Fruit fly (Drosophila melanogaster) whole organism, embryonic: ENCODE data around the gene Ublcp1.

ENCODE experiments used
- CG10209 ChIP-seq: fragments of 200-800 bp; sonication (Bioruptor generic); optimal IDR thresholded peaks from 3 replicates; lab custom pipeline; 2017; ENCODE audit warnings: missing biosample characterization, mild to moderate bottlenecking, missing genetic modification characterization, missing genetic modification reagents
- CG10274 ChIP-seq: fragments of 200-800 bp; sonication (Bioruptor generic); optimal IDR thresholded peaks from 3 replicates; lab custom pipeline; 2017; ENCODE audit warnings: missing biosample characterization, mild to moderate bottlenecking, missing genetic modification characterization
- CG10431 ChIP-seq: fragments of 200-800 bp; sonication (Bioruptor generic); optimal IDR thresholded peaks from 3 replicates; lab custom pipeline; 2018; ENCODE audit warnings: missing biosample characterization, mild to moderate bottlenecking, missing genetic modification characterization
- CG13287 ChIP-seq: fragments of 200-800 bp; sonication (Bioruptor generic); IDR thresholded peaks from 2 replicates; pipeline ENCODE4 v1.3.6; 2022; ENCODE audit warnings: missing biosample characterization, missing genetic modification characterization; ENCODE audit not compliant: partially characterized antibody
- CG16863 ChIP-seq: fragments of 200-800 bp; sonication (Bioruptor generic); optimal IDR thresholded peaks from 3 replicates; lab custom pipeline; 2016; ENCODE audit warnings: missing biosample characterization, missing genetic modification characterization
- CG2199 ChIP-seq: fragments of 200-800 bp; sonication (Bioruptor generic); IDR thresholded peaks from 3 replicates; pipeline ENCODE4 v1.3.6; 2022; ENCODE audit warnings: missing biosample characterization, missing genetic modification characterization
- CG32532 ChIP-seq: fragments of 200-800 bp; sonication (Bioruptor generic); IDR thresholded peaks from 2 replicates; pipeline ENCODE4 v1.3.6; 2022; ENCODE audit warnings: missing biosample characterization, missing genetic modification characterization
- CG3281 ChIP-seq: fragments of 200-800 bp; sonication (Bioruptor generic); optimal IDR thresholded peaks from 3 replicates; lab custom pipeline; 2017; ENCODE audit warnings: missing biosample characterization, mild to moderate bottlenecking, missing genetic modification characterization
- CG4360 ChIP-seq: fragments of 200-800 bp; sonication (Bioruptor generic); IDR thresholded peaks from 2 replicates; pipeline ENCODE4 v1.3.6; 2022; ENCODE audit warnings: missing biosample characterization, missing genetic modification characterization
- CG4617 ChIP-seq: fragments of 200-800 bp; sonication (Bioruptor generic); optimal IDR thresholded peaks from 3 replicates; lab custom pipeline; 2016; ENCODE audit warnings: missing biosample characterization, missing genetic modification characterization, borderline replicate concordance
- CG6689 ChIP-seq: fragments of 200-800 bp; sonication (Bioruptor generic); IDR thresholded peaks from 2 replicates; pipeline ENCODE4 v1.3.6; 2022; ENCODE audit warnings: missing biosample characterization, missing genetic modification characterization
- CG6791 ChIP-seq: fragments of 200-800 bp; sonication (Bioruptor generic); IDR thresholded peaks from 3 replicates; pipeline ENCODE4 v1.3.6; 2022; ENCODE audit warnings: missing biosample characterization, missing genetic modification characterization; ENCODE audit not compliant: partially characterized antibody
- CG6854 ChIP-seq: fragments of 200-800 bp; sonication (Bioruptor generic); optimal IDR thresholded peaks from 3 replicates; lab custom pipeline; 2017; ENCODE audit warnings: missing biosample characterization, mild to moderate bottlenecking, missing genetic modification characterization
- CG8359 ChIP-seq: fragments of 200-800 bp; sonication (Bioruptor generic); optimal IDR thresholded peaks from 2 replicates; lab custom pipeline; 2017; ENCODE audit warnings: missing biosample characterization, mild to moderate bottlenecking, missing genetic modification characterization, borderline replicate concordance
- CG9437 ChIP-seq: fragments of 200-800 bp; sonication (Bioruptor generic); optimal IDR thresholded peaks from 2 replicates; lab custom pipeline; 2018; ENCODE audit warnings: missing biosample characterization, mild to moderate bottlenecking, missing genetic modification characterization
- Deaf1 ChIP-seq: fragments of 200-800 bp; optimal IDR thresholded peaks from 3 replicates; lab custom pipeline; 2019; ENCODE audit warnings: missing biosample characterization, mild to moderate bottlenecking, missing genetic modification characterization, moderate library complexity
- Dp ChIP-seq: fragments of 200-800 bp; sonication (Bioruptor generic); optimal IDR thresholded peaks from 2 replicates; lab custom pipeline; 2018; ENCODE audit warnings: missing biosample characterization, mild to moderate bottlenecking, missing genetic modification characterization, moderate library complexity
- Eip74EF ChIP-seq, 2 experiments: fragments of 200-800 bp in 1 of 2; fragments of >200 bp in 1 of 2; sonication (Bioruptor generic) in 1 of 2; optimal IDR thresholded peaks; 2 replicates each; lab custom pipeline; 2017 to 2019; ENCODE audit warnings: missing biosample characterization in 2 of 2, missing genetic modification characterization in 2 of 2, mild to moderate bottlenecking in 1 of 2, moderate library complexity in 1 of 2
- Elba2 ChIP-seq: fragments of 200-800 bp; sonication (Bioruptor generic); optimal IDR thresholded peaks from 3 replicates; lab custom pipeline; 2016; ENCODE audit warnings: missing biosample characterization, missing genetic modification characterization
- Ets97D ChIP-seq: fragments of 200-800 bp; sonication (Bioruptor generic); optimal IDR thresholded peaks from 3 replicates; lab custom pipeline; 2016; ENCODE audit warnings: missing biosample characterization, missing genetic modification characterization
- HLH54F ChIP-seq: fragments of 200-800 bp; sonication (Bioruptor generic); optimal IDR thresholded peaks from 3 replicates; lab custom pipeline; 2016; ENCODE audit warnings: missing biosample characterization, missing genetic modification characterization
- Hmr ChIP-seq: fragments of 200-800 bp; sonication (Bioruptor generic); optimal IDR thresholded peaks from 3 replicates; lab custom pipeline; 2017; ENCODE audit warnings: mild to moderate bottlenecking, missing biosample characterization, missing genetic modification reagents, missing genetic modification characterization
- MBD-R2 ChIP-seq: fragments of 200-800 bp; sonication (Bioruptor generic); IDR thresholded peaks from 2 replicates; pipeline ENCODE4 v1.3.6; 2022; ENCODE audit warnings: missing biosample characterization, missing genetic modification characterization
- Oli ChIP-seq: fragments of 200-800 bp; sonication (Bioruptor generic); optimal IDR thresholded peaks from 2 replicates; lab custom pipeline; 2018; ENCODE audit warnings: missing biosample characterization, mild to moderate bottlenecking, missing genetic modification characterization, moderate library complexity
- PHDP ChIP-seq: fragments of 200-800 bp; sonication (Bioruptor generic); optimal IDR thresholded peaks from 3 replicates; lab custom pipeline; 2018; ENCODE audit warnings: missing biosample characterization, mild to moderate bottlenecking, missing genetic modification characterization, moderate library complexity
- Pdp1 ChIP-seq, 2 experiments: fragments of 200-800 bp; sonication (Bioruptor generic); optimal IDR thresholded peaks; 3 replicates each; lab custom pipeline; 2016; ENCODE audit warnings: missing biosample characterization in 2 of 2, missing genetic modification characterization in 2 of 2, mild to moderate bottlenecking in 1 of 2, moderate library complexity in 1 of 2
- Sin3A ChIP-seq: fragments of >200 bp; optimal IDR thresholded peaks from 2 replicates; lab custom pipeline; 2018
- Taf1 ChIP-seq: fragments of 200-800 bp; sonication (Bioruptor generic); IDR thresholded peaks from 2 replicates; pipeline ENCODE4 v1.3.6; 2022; ENCODE audit warnings: missing biosample characterization, missing genetic modification characterization
- ash1 ChIP-seq: fragments of 200-800 bp; sonication (Bioruptor generic); optimal IDR thresholded peaks from 2 replicates; lab custom pipeline; 2018; ENCODE audit warnings: missing biosample characterization, mild to moderate bottlenecking, missing genetic modification characterization
- bab2 ChIP-seq: fragments of 200-800 bp; sonication (Bioruptor generic); optimal IDR thresholded peaks from 2 replicates; lab custom pipeline; 2016; ENCODE audit warnings: missing biosample characterization, missing genetic modification characterization
- bowl ChIP-seq: fragments of 200-800 bp; sonication (Bioruptor generic); IDR thresholded peaks from 2 replicates; pipeline ENCODE4 v1.3.6; 2022; ENCODE audit warnings: missing biosample characterization, missing genetic modification characterization
- cas ChIP-seq: fragments of 200-800 bp; sonication (Bioruptor generic); IDR thresholded peaks from 2 replicates; pipeline ENCODE4 v1.3.6; 2022; ENCODE audit warnings: missing biosample characterization, missing genetic modification characterization
- chm ChIP-seq: fragments of 200-800 bp; sonication (Bioruptor generic); IDR thresholded peaks from 2 replicates; pipeline ENCODE4 v1.3.6; 2022; ENCODE audit warnings: missing biosample characterization, missing genetic modification characterization
- dan ChIP-seq: fragments of 200-800 bp; sonication (Bioruptor generic); IDR thresholded peaks from 2 replicates; pipeline ENCODE4 v1.3.6; 2022; ENCODE audit warnings: missing biosample characterization, missing genetic modification characterization
- danr ChIP-seq: fragments of 200-800 bp; sonication (Bioruptor generic); IDR thresholded peaks from 2 replicates; pipeline ENCODE4 v1.3.6; 2022; ENCODE audit warnings: missing biosample characterization, missing genetic modification characterization
- grau ChIP-seq: fragments of 200-800 bp; optimal IDR thresholded peaks from 3 replicates; lab custom pipeline; 2019; ENCODE audit warnings: missing biosample characterization, mild to moderate bottlenecking, missing genetic modification characterization, moderate library complexity
- h ChIP-seq: fragments of >200 bp; optimal IDR thresholded peaks from 2 replicates; lab custom pipeline; 2017
- hkb ChIP-seq, 2 experiments: fragments of 200-800 bp in 1 of 2; fragments of >200 bp in 1 of 2; sonication (Bioruptor generic) in 1 of 2; IDR thresholded peaks in 1 of 2; optimal IDR thresholded peaks in 1 of 2; 2 replicates each; pipeline versions ENCODE4 v1.3.6 to Lab custom; 2017 to 2022; ENCODE audit warnings: missing biosample characterization in 1 of 2, missing genetic modification characterization in 1 of 2
- ken ChIP-seq: fragments of 200-800 bp; sonication (Bioruptor generic); IDR thresholded peaks from 3 replicates; pipeline ENCODE4 v1.3.6; 2022; ENCODE audit warnings: missing biosample characterization, missing genetic modification characterization
- klu ChIP-seq: fragments of 200-800 bp; sonication (Bioruptor generic); IDR thresholded peaks from 2 replicates; pipeline ENCODE4 v1.3.6; 2022; ENCODE audit warnings: missing biosample characterization, missing genetic modification characterization
- odd ChIP-seq: fragments of 200-800 bp; sonication (Bioruptor generic); optimal IDR thresholded peaks from 2 replicates; lab custom pipeline; 2017; ENCODE audit warnings: missing biosample characterization, mild to moderate bottlenecking, missing genetic modification characterization
- pb ChIP-seq: fragments of 200-800 bp; sonication (Bioruptor generic); optimal IDR thresholded peaks from 3 replicates; lab custom pipeline; 2016; ENCODE audit warnings: missing biosample characterization, missing genetic modification characterization
- pita ChIP-seq: fragments of 200-800 bp; sonication (Bioruptor generic); optimal IDR thresholded peaks from 2 replicates; lab custom pipeline; 2017; ENCODE audit warnings: missing biosample characterization, mild to moderate bottlenecking, missing genetic modification characterization
- prd ChIP-seq, 3 experiments: fragments of >200 bp in 2 of 3; fragments of 200-800 bp in 1 of 3; sonication (Bioruptor generic) in 1 of 3; optimal IDR thresholded peaks in 2 of 3; IDR thresholded peaks in 1 of 3; 2 replicates in 2 of 3; 3 replicates in 1 of 3; pipeline versions ENCODE4 v1.3.6 to Lab custom; 2017 to 2022; ENCODE audit warnings: missing biosample characterization in 1 of 3, missing genetic modification characterization in 1 of 3
- repo ChIP-seq: fragments of 200-800 bp; sonication (Bioruptor generic); optimal IDR thresholded peaks from 2 replicates; lab custom pipeline; 2016; ENCODE audit warnings: missing biosample characterization, missing genetic modification characterization
- ro ChIP-seq: fragments of 200-800 bp; sonication (Bioruptor generic); IDR thresholded peaks from 2 replicates; pipeline ENCODE4 v1.3.6; 2022; ENCODE audit warnings: missing biosample characterization, missing genetic modification characterization
- seq ChIP-seq: fragments of 200-800 bp; sonication (Bioruptor generic); IDR thresholded peaks from 2 replicates; pipeline ENCODE4 v1.3.6; 2022; ENCODE audit warnings: missing biosample characterization, missing genetic modification characterization
- toy ChIP-seq: fragments of 200-800 bp; sonication (Bioruptor generic); IDR thresholded peaks from 2 replicates; pipeline ENCODE4 v1.3.6; 2022; ENCODE audit warnings: missing biosample characterization, missing genetic modification characterization
- twi ChIP-seq: fragments of 200-800 bp; optimal IDR thresholded peaks from 2 replicates; lab custom pipeline; 2019; ENCODE audit warnings: missing biosample characterization, mild to moderate bottlenecking, missing genetic modification characterization, moderate library complexity
- zen ChIP-seq: fragments of 200-800 bp; sonication (Bioruptor generic); optimal IDR thresholded peaks from 3 replicates; lab custom pipeline; 2018; ENCODE audit warnings: missing biosample characterization, mild to moderate bottlenecking, missing genetic modification characterization, moderate library complexity

Ublcp1 gene

DNA sequence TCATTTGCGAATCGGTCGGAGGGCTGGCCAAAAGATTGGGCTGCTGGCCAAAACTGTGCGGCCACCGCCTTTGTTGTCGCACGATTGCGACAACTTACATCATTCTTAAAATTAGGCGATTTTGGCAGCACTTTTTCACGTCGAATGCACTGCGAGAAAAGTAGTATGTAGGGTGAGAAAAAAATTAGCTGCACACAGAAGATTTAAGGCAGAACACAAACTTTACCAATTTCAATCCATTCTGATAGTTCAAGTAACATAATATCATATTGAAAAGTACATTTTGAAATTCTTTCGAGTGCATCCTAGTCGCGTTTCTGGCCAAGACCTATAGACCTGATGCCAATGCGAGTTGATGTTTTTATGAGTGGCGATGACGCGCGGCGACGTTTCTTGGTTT, 32.8 kb upstream of the Ublcp1 start (continued):
- TF ChIP-seq MBD-R2 (GFP tag; lab: Robert Waterston, UW) (peak; percentile 33; the same call in 1 of the 2 replicates), hkb (optimal IDR thresholded peaks at IDR 0.05; lab: Kevin White, UChicago) (no peak), hkb (GFP tag; IDR thresholded peaks at IDR 0.05; lab: Robert Waterston, UW) (no peak), klu (peak; percentile 43; the same call in 1 of the 2 replicates), CG32532 (GFP tag; lab: Robert Waterston, UW) (peak; percentile 87), chm (no peak), dan (GFP tag; lab: Robert Waterston, UW) (no peak), Hmr (GFP tag; lab: Kevin White, UChicago) (peak; percentile 54), PHDP (tag; lab: Kevin White, UChicago) (peak; percentile 40), prd (optimal IDR thresholded peaks at IDR 0.05; lab: Kevin White, UChicago) (no peak), prd (GFP tag; IDR thresholded peaks at IDR 0.05; lab: Robert Waterston, UW) (peak; percentile 73; the same call in 2 of the 3 replicates), ash1 (GFP tag; lab: Kevin White, UChicago) (no peak), toy (GFP tag; lab: Robert Waterston, UW) (peak; percentile 32; the same call in 1 of the 2 replicates), CG8359 (GFP tag; lab: Kevin White, UChicago) (no peak), CG10431 (GFP tag; lab: Kevin White, UChicago) (no peak), Pdp1 (GFP tag; optimal IDR thresholded peaks at IDR 0.05; lab: Kevin White, UChicago) (peak; percentile 58 to 64), ken (GFP tag; lab: Robert Waterston, UW) (0 out of 3 replicates have a peak, but pooled peaks have one; percentile 12), danr (GFP tag; lab: Robert Waterston, UW) (0 out of 2 replicates have a peak, but pooled peaks have one; percentile 18), bab2 (peak; percentile 58), CG16863 (GFP tag; lab: Kevin White, UChicago) (peak; percentile 32), CG13287 (GFP tag; lab: Robert Waterston, UW) (no peak), twi (tag; lab: Kevin White, UChicago) (no peak), odd (GFP tag; lab: Kevin White, UChicago) (no peak), cas (peak; percentile 58; the same call in 1 of the 2 replicates), bowl (GFP tag; lab: Robert Waterston, UW) (no peak), CG6689 (GFP tag; lab: Robert Waterston, UW) (peak; percentile 58), CG4360 (GFP tag; lab: Robert Waterston, UW) (no peak), CG3281 (GFP tag; lab: Kevin White, UChicago) (no peak), Elba2 (GFP tag; lab: Kevin White, UChicago) (no peak), CG2199 (GFP tag; lab: Robert Waterston, UW) (no peak), seq (peak; percentile 16; the same call in 1 of the 2 replicates), pb (no peak), pita (GFP tag; lab: Kevin White, UChicago) (no peak), ro (GFP tag; lab: Robert Waterston, UW) (no peak), HLH54F (GFP tag; lab: Kevin White, UChicago) (peak; percentile 56), Eip74EF (GFP tag; optimal IDR thresholded peaks at IDR 0.05; lab: Kevin White, UChicago) (no peak), CG10274 (GFP tag; lab: Kevin White, UChicago) (peak; percentile 1), CG10209 (peak; percentile 31), Taf1 (GFP tag; lab: Robert Waterston, UW) (peak; percentile 67), CG4617 (GFP tag; lab: Kevin White, UChicago) (no peak), Oli (tag; lab: Kevin White, UChicago) (peak; percentile 32), Sin3A (no peak), Deaf1 (peak; percentile 5), CG9437 (GFP tag; lab: Kevin White, UChicago) (no peak), repo (GFP tag; lab: Kevin White, UChicago) (peak; percentile 56), zen (tag; lab: Kevin White, UChicago) (no peak), grau (tag; lab: Kevin White, UChicago) (peak; percentile 62), CG6854 (GFP tag; lab: Kevin White, UChicago) (no peak), h (lab: Kevin White, UChicago) (no peak), Ets97D (GFP tag; lab: Kevin White, UChicago) (no peak), CG6791 (no peak), Dp (GFP tag; lab: Kevin White, UChicago) (no peak)
